Worm (Caenorhabditis elegans) whole organism, L2 larva: Measurements from ENCODE around the gene T20D4.10.
"Not testable (repeated sequence)": the region's sequence is repeated elsewhere in the genome, so short reads cannot be mapped to it uniquely, and the experiment has no call there.

ENCODE experiments used
- C34F6.9 ChIP-seq: fragments of 150-350 bp; optimal IDR thresholded peaks from 2 replicates; lab custom pipeline; 2014; ENCODE audit warnings: missing biosample characterization, missing genetic modification characterization
- R02D3.7 ChIP-seq: fragments of 150-350 bp; optimal IDR thresholded peaks from 2 replicates; lab custom pipeline; 2014; ENCODE audit warnings: missing biosample characterization, missing genetic modification characterization
- Y55F3AM.14 ChIP-seq: fragments of 200-800 bp; sonication (Bioruptor generic); optimal IDR thresholded peaks from 2 replicates; lab custom pipeline; 2018; ENCODE audit warnings: mild to moderate bottlenecking, missing genetic modification characterization, missing compliant biosample characterization
- aly-2 ChIP-seq: fragments of 150-350 bp; optimal IDR thresholded peaks from 2 replicates; lab custom pipeline; 2014; ENCODE audit warnings: missing biosample characterization, missing genetic modification characterization
- ama-1 ChIP-seq: fragments of 150-350 bp; optimal IDR thresholded peaks from 2 replicates; lab custom pipeline; 2018; ENCODE audit warnings: inconsistent platforms
- blmp-1 ChIP-seq: sonication (generic microtip); optimal IDR thresholded peaks from 2 replicates; lab custom pipeline; 2017; ENCODE audit warnings: missing genetic modification characterization, mild to moderate bottlenecking, missing compliant biosample characterization, antibody characterized with exemption, moderate library complexity; ENCODE audit not compliant: insufficient read depth
- ceh-16 ChIP-seq: fragments of 150-350 bp; optimal IDR thresholded peaks from 2 replicates; lab custom pipeline; 2014; ENCODE audit warnings: missing biosample characterization, missing genetic modification characterization
- crh-2 ChIP-seq: sonication (generic microtip); optimal IDR thresholded peaks from 2 replicates; lab custom pipeline; 2017; ENCODE audit warnings: missing biosample characterization, missing genetic modification characterization
- dmd-4 ChIP-seq: sonication (generic microtip); optimal IDR thresholded peaks from 2 replicates; lab custom pipeline; 2017; ENCODE audit warnings: missing biosample characterization, missing genetic modification characterization
- egl-27 ChIP-seq: sonication (generic microtip); optimal IDR thresholded peaks from 3 replicates; lab custom pipeline; 2017; ENCODE audit warnings: missing biosample characterization, missing genetic modification reagents, missing genetic modification characterization
- fos-1 ChIP-seq: fragments of 150-350 bp; optimal IDR thresholded peaks from 2 replicates; lab custom pipeline; 2014; ENCODE audit warnings: missing biosample characterization, missing genetic modification characterization
- lin-11 ChIP-seq: fragments of 150-350 bp; sonication (generic microtip); optimal IDR thresholded peaks from 2 replicates; lab custom pipeline; 2014; ENCODE audit warnings: missing biosample characterization, missing genetic modification characterization, inconsistent platforms, mixed read lengths
- lin-13 ChIP-seq: fragments of 150-350 bp; optimal IDR thresholded peaks from 2 replicates; lab custom pipeline; 2014; ENCODE audit warnings: missing biosample characterization, missing genetic modification reagents, missing genetic modification characterization
- lin-39 ChIP-seq: fragments of 150-350 bp; optimal IDR thresholded peaks from 2 replicates; lab custom pipeline; 2014; ENCODE audit warnings: missing biosample characterization, missing genetic modification reagents, missing genetic modification characterization
- lsy-2 ChIP-seq, 2 experiments: fragments of 150-350 bp in 1 of 2; sonication (generic microtip) in 1 of 2; optimal IDR thresholded peaks; 2 replicates each; lab custom pipeline; 2014 to 2017; ENCODE audit warnings: missing biosample characterization in 2 of 2, missing genetic modification characterization in 2 of 2
- mab-5 ChIP-seq: fragments of 150-350 bp; optimal IDR thresholded peaks from 2 replicates; lab custom pipeline; 2014; ENCODE audit warnings: missing biosample characterization, missing genetic modification characterization
- mbf-1 ChIP-seq: sonication (generic microtip); optimal IDR thresholded peaks from 2 replicates; lab custom pipeline; 2017; ENCODE audit warnings: missing biosample characterization, missing genetic modification characterization
- nhr-11 ChIP-seq: fragments of 150-350 bp; optimal IDR thresholded peaks from 2 replicates; lab custom pipeline; 2014; ENCODE audit warnings: missing biosample characterization, missing genetic modification characterization
- nhr-129 ChIP-seq: fragments of 150-350 bp; optimal IDR thresholded peaks from 2 replicates; lab custom pipeline; 2014; ENCODE audit warnings: missing biosample characterization, missing genetic modification characterization
- nhr-23 ChIP-seq: fragments of 150-350 bp; optimal IDR thresholded peaks from 2 replicates; lab custom pipeline; 2014; ENCODE audit warnings: missing biosample characterization, missing genetic modification reagents, missing genetic modification characterization
- nhr-237 ChIP-seq: fragments of 150-350 bp; optimal IDR thresholded peaks from 2 replicates; lab custom pipeline; 2014; ENCODE audit warnings: missing biosample characterization, missing genetic modification characterization
- nhr-25 ChIP-seq: fragments of 150-350 bp; sonication (generic microtip); optimal IDR thresholded peaks from 3 replicates; lab custom pipeline; 2014; ENCODE audit warnings: missing biosample characterization, missing genetic modification characterization
- peb-1 ChIP-seq: fragments of 150-350 bp; optimal IDR thresholded peaks from 2 replicates; lab custom pipeline; 2014; ENCODE audit warnings: missing biosample characterization, missing genetic modification characterization
- sem-4 ChIP-seq: fragments of 150-350 bp; optimal IDR thresholded peaks from 2 replicates; lab custom pipeline; 2014; ENCODE audit warnings: missing biosample characterization, missing genetic modification reagents, missing genetic modification characterization
- sma-3 ChIP-seq: sonication (generic microtip); optimal IDR thresholded peaks from 2 replicates; lab custom pipeline; 2016; ENCODE audit warnings: missing genetic modification reagents, missing genetic modification characterization, missing compliant biosample characterization
- sma-9 ChIP-seq, 2 experiments: fragments of 150-350 bp in 1 of 2; sonication (generic microtip) in 1 of 2; optimal IDR thresholded peaks; 2 replicates each; lab custom pipeline; 2014 to 2016; ENCODE audit warnings: missing genetic modification characterization in 2 of 2, mild to moderate bottlenecking in 1 of 2, missing biosample characterization in 1 of 2, missing compliant biosample characterization in 1 of 2, missing genetic modification reagents in 1 of 2, moderate library complexity in 1 of 2
- snpc-4 ChIP-seq: fragments of 150-350 bp; optimal IDR thresholded peaks from 2 replicates; lab custom pipeline; 2014; ENCODE audit warnings: missing biosample characterization, missing genetic modification characterization
- unc-55 ChIP-seq: fragments of 150-350 bp; sonication (generic microtip); optimal IDR thresholded peaks from 3 replicates; lab custom pipeline; 2014; ENCODE audit warnings: missing biosample characterization, missing genetic modification reagents, missing genetic modification characterization
- unc-62 ChIP-seq: fragments of 150-350 bp; optimal IDR thresholded peaks from 2 replicates; lab custom pipeline; 2014; ENCODE audit warnings: missing biosample characterization, missing genetic modification reagents, missing genetic modification characterization
- zag-1 ChIP-seq: fragments of 150-350 bp; optimal IDR thresholded peaks from 2 replicates; lab custom pipeline; 2014; ENCODE audit warnings: missing biosample characterization, missing genetic modification characterization

T20D4.10 gene

DNA sequence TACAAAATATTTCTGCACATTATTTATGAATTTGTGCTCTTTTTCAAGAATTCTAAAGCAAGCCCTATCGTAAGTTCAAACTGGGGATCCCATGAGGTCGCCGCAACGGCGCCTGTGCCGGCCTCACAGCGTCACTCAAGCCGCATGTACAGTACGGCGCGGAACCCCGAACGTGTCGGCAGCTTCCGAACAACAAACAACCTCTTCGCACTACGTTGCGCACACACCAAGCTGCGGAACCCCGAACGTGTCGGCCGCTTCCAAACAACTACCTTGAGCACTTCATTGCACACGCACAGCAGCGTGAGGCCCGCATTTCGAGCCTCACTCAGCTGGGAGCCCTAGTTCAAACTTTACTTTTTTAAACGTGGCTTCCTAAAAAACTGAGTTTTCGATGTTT, 6.0 kb upstream of the T20D4.10 start:
- TF ChIP-seq snpc-4 (tag; lab: Kevin White, UChicago) = no peak
- no peak for TF ChIP-seq zag-1 (tag; lab: Kevin White, UChicago)

DNA sequence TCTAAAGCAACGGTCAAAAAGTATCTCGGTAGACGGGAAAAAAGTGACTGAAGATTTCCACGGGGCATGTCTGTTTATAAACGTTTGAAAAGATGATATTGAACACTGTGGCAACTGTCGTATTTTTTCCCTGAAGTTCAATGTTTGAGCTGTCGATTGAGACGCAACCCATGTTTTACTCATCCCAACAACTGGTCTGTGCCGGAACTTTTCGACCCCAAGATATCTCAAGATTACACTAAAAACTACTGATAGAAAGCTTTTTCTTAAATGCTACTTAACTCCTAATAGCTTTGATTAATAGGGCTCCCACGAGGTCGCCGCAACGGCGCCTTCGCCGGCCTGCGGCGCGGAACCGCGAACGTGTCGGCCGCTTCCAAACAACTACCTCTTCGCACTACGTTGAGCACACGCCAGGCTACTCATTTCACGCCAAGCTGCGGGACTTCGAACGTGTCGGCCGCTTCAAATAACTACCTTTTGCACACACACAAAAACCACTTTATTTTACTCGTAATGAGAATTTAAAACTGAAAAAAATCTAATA, 5.3 kb upstream of the T20D4.10 start, which contains the start of gene T20D4.15:
Gene T20D4.15 (minus strand): TSS at position 51 of the 547 bp plus-strand sequence.
- no peak for TF ChIP-seq egl-27 (tag; lab: Kevin White, UChicago)
- TF ChIP-seq nhr-237 (tag; lab: Kevin White, UChicago) = no peak
- TF ChIP-seq nhr-11 (tag; lab: Kevin White, UChicago) = no peak
- TF ChIP-seq peb-1 (tag; lab: Kevin White, UChicago) = no peak
- TF ChIP-seq sma-9 (GFP tag; optimal IDR thresholded peaks at IDR 0.05; lab: Kevin White, UChicago) = peak; percentile 66
- no peak for TF ChIP-seq sma-9 (tag; optimal IDR thresholded peaks at IDR 0.05; lab: Kevin White, UChicago)

DNA sequence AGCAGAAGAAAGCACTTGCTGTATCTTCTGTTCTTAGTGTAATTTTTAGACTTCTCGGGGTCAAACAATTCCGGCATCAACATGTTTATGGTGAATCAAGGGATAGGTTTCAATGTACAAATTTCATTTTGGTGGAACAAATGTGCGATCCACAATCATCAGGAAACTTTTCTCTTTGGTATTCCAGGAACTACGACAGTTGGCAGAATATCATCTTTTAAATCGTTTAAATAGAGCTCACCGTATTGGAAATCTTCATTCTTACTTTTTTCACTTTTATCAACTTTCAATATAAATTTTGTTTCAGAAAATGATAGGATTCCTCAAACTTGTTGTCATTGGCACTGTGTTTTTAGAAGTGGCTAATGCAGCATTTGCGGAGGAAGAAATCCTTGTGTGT, 3.3 kb upstream of the T20D4.10 start, which contains the start of gene T20D4.12:
Gene T20D4.12 (plus strand): TSS at position 301 of the 400 bp plus-strand sequence.
- not testable (repeated sequence) for TF ChIP-seq dmd-4 (tag; lab: Kevin White, UChicago); ama-1 (lab: Kevin White, UChicago); mab-5 (tag; lab: Kevin White, UChicago)

DNA sequence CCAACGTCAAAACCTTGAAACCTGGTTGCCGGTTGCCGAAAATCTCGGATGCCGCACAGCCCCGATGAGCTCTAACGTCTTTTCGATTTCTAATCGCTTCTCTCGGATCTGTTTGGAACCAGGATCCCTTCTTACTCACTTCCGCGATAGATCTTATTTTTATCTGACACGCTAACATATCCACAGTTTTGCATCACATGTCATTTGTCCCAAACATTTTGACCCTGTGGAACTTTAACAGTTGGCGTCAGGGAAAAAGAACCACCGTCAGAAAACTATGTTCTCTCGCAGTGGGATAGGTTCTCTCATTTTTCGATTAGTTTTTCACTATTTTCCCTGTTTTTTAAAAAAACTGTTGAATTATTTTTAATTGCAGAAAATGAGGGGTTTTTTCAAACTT, 1.7 kb upstream of the T20D4.10 start, which contains the start of gene T20D4.11:
Gene T20D4.11 (plus strand): TSS at position 377 of the 400 bp plus-strand sequence.
- no peak for TF ChIP-seq lin-13
- no peak for TF ChIP-seq aly-2 (tag; lab: Kevin White, UChicago)
- peak; percentile 77 for TF ChIP-seq sma-9 (GFP tag; optimal IDR thresholded peaks at IDR 0.05; lab: Kevin White, UChicago)
- no peak for TF ChIP-seq sma-9 (tag; optimal IDR thresholded peaks at IDR 0.05; lab: Kevin White, UChicago)
- no peak for TF ChIP-seq nhr-25 (tag; lab: Kevin White, UChicago)
- TF ChIP-seq blmp-1 = no peak
- peak; percentile 0 for TF ChIP-seq C34F6.9 (tag; lab: Kevin White, UChicago)
- no peak for TF ChIP-seq R02D3.7
- no peak for TF ChIP-seq zag-1 (tag; lab: Kevin White, UChicago)
- TF ChIP-seq lsy-2 (tag; optimal IDR thresholded peaks at IDR 0.05; lab: Kevin White, UChicago) = peak in 1 of 2 experiments; percentile 32

DNA sequence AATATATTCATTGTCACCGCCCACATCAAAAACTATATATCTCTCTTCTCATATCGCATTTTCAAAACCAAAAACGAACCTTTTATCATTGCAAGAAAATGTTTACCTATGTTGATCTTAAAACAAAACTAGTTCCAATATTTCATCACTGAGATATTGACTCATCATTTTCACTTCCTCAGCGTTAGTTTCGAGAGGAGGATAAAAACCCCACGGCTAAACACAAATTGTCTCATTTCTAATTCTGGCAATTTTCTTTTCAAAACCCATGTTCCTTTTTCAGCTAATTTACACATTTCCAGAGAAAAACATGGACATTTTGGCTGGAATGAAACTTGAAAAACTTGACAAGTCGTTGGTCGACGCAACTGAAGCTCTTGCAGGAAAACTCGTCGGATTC, 8.6 kb downstream of the T20D4.10 start, which contains the start of gene T20D4.7:
Gene T20D4.7 (plus strand): TSS at position 301 of the 400 bp plus-strand sequence.
- no peak for TF ChIP-seq unc-55 (GFP tag; lab: Kevin White, UChicago)
- no peak for TF ChIP-seq lsy-2 (tag; optimal IDR thresholded peaks at IDR 0.05; lab: Kevin White, UChicago)
- no peak for TF ChIP-seq C34F6.9 (tag; lab: Kevin White, UChicago)
- TF ChIP-seq lin-39 (tag; lab: Kevin White, UChicago) = no peak
- TF ChIP-seq fos-1 = no peak
- TF ChIP-seq nhr-11 (tag; lab: Kevin White, UChicago) = no peak
- no peak for TF ChIP-seq ama-1 (lab: Kevin White, UChicago)
- no peak for TF ChIP-seq nhr-129
- no peak for TF ChIP-seq peb-1 (tag; lab: Kevin White, UChicago)
- TF ChIP-seq ceh-16 = no peak
- TF ChIP-seq mbf-1 (tag; lab: Kevin White, UChicago) = no peak
- TF ChIP-seq nhr-23 = no peak
- TF ChIP-seq unc-62 (GFP tag; lab: Kevin White, UChicago) = no peak

DNA sequence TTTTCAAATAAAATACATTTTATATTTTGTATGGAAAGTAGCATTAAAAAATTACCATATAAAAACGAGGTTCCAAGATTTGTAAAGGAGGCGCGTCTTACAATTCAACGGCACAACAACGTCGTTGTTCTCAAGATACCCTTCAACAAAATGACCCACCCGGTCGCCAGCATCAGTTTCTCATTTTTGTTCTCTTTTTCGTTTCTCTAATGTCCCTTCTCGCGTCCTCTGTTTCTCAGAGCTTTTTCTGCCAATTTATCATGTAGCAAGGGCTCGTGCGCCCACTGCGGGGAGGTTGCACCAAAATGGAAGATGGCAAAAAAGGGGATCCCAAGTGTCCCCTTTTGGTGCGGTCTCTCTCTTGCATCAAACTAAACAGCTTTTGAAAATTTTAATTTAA, 9.4 kb downstream of the T20D4.10 start:
- no peak for TF ChIP-seq lin-11 (tag; lab: Kevin White, UChicago)
- no peak for TF ChIP-seq aly-2 (tag; lab: Kevin White, UChicago)
- no peak for TF ChIP-seq crh-2
- no peak for TF ChIP-seq Y55F3AM.14
- no peak for TF ChIP-seq sem-4 (tag; lab: Kevin White, UChicago)
- TF ChIP-seq zag-1 (tag; lab: Kevin White, UChicago) = peak; percentile 33
- TF ChIP-seq sma-3 = no peak
- no peak for TF ChIP-seq unc-55 (GFP tag; lab: Kevin White, UChicago)
- TF ChIP-seq mbf-1 (tag; lab: Kevin White, UChicago) = no peak
